Worm (Caenorhabditis elegans) whole organism, L2 larva: Measurements from ENCODE around the gene C08F1.8.
"Not testable (repeated sequence)": the region's sequence is repeated elsewhere in the genome, so short reads cannot be mapped to it uniquely, and the experiment has no call there.

ENCODE experiments used
- F13H6.1 ChIP-seq: sonication (generic microtip); optimal IDR thresholded peaks from 2 replicates; lab custom pipeline; 2016; ENCODE audit warnings: missing genetic modification characterization, missing compliant biosample characterization
- R02D3.7 ChIP-seq: fragments of 150-350 bp; optimal IDR thresholded peaks from 2 replicates; lab custom pipeline; 2014; ENCODE audit warnings: missing biosample characterization, missing genetic modification characterization
- Y55F3AM.14 ChIP-seq: fragments of 200-800 bp; sonication (Bioruptor generic); optimal IDR thresholded peaks from 2 replicates; lab custom pipeline; 2018; ENCODE audit warnings: mild to moderate bottlenecking, missing genetic modification characterization, missing compliant biosample characterization
- ZK546.5 ChIP-seq: sonication (generic microtip); optimal IDR thresholded peaks from 2 replicates; lab custom pipeline; 2017; ENCODE audit warnings: missing biosample characterization, missing genetic modification characterization
- aly-2 ChIP-seq: fragments of 150-350 bp; optimal IDR thresholded peaks from 2 replicates; lab custom pipeline; 2014; ENCODE audit warnings: missing biosample characterization, missing genetic modification characterization
- ama-1 ChIP-seq: fragments of 150-350 bp; optimal IDR thresholded peaks from 2 replicates; lab custom pipeline; 2018; ENCODE audit warnings: inconsistent platforms
- blmp-1 ChIP-seq: sonication (generic microtip); optimal IDR thresholded peaks from 2 replicates; lab custom pipeline; 2017; ENCODE audit warnings: missing genetic modification characterization, mild to moderate bottlenecking, missing compliant biosample characterization, antibody characterized with exemption, moderate library complexity; ENCODE audit not compliant: insufficient read depth
- ceh-16 ChIP-seq: fragments of 150-350 bp; optimal IDR thresholded peaks from 2 replicates; lab custom pipeline; 2014; ENCODE audit warnings: missing biosample characterization, missing genetic modification characterization
- crh-2 ChIP-seq: sonication (generic microtip); optimal IDR thresholded peaks from 2 replicates; lab custom pipeline; 2017; ENCODE audit warnings: missing biosample characterization, missing genetic modification characterization
- dmd-4 ChIP-seq: sonication (generic microtip); optimal IDR thresholded peaks from 2 replicates; lab custom pipeline; 2017; ENCODE audit warnings: missing biosample characterization, missing genetic modification characterization
- egl-27 ChIP-seq: sonication (generic microtip); optimal IDR thresholded peaks from 3 replicates; lab custom pipeline; 2017; ENCODE audit warnings: missing biosample characterization, missing genetic modification reagents, missing genetic modification characterization
- elt-1 ChIP-seq: fragments of 150-350 bp; optimal IDR thresholded peaks from 2 replicates; lab custom pipeline; 2014; ENCODE audit warnings: missing biosample characterization, missing genetic modification characterization
- elt-3 ChIP-seq: sonication (generic microtip); optimal IDR thresholded peaks from 2 replicates; lab custom pipeline; 2017; ENCODE audit warnings: missing biosample characterization, missing genetic modification characterization
- fos-1 ChIP-seq: fragments of 150-350 bp; optimal IDR thresholded peaks from 2 replicates; lab custom pipeline; 2014; ENCODE audit warnings: missing biosample characterization, missing genetic modification characterization
- gmeb-1 ChIP-seq: fragments of 150-350 bp; optimal IDR thresholded peaks from 2 replicates; lab custom pipeline; 2014; ENCODE audit warnings: missing biosample characterization, missing genetic modification characterization
- lin-11 ChIP-seq: fragments of 150-350 bp; sonication (generic microtip); optimal IDR thresholded peaks from 2 replicates; lab custom pipeline; 2014; ENCODE audit warnings: missing biosample characterization, missing genetic modification characterization, inconsistent platforms, mixed read lengths
- lin-13 ChIP-seq: fragments of 150-350 bp; optimal IDR thresholded peaks from 2 replicates; lab custom pipeline; 2014; ENCODE audit warnings: missing biosample characterization, missing genetic modification reagents, missing genetic modification characterization
- lsy-2 ChIP-seq, 2 experiments: fragments of 150-350 bp in 1 of 2; sonication (generic microtip) in 1 of 2; optimal IDR thresholded peaks; 2 replicates each; lab custom pipeline; 2014 to 2017; ENCODE audit warnings: missing biosample characterization in 2 of 2, missing genetic modification characterization in 2 of 2
- mab-5 ChIP-seq: fragments of 150-350 bp; optimal IDR thresholded peaks from 2 replicates; lab custom pipeline; 2014; ENCODE audit warnings: missing biosample characterization, missing genetic modification characterization
- mbf-1 ChIP-seq: sonication (generic microtip); optimal IDR thresholded peaks from 2 replicates; lab custom pipeline; 2017; ENCODE audit warnings: missing biosample characterization, missing genetic modification characterization
- mdl-1 ChIP-seq, 2 experiments: fragments of 150-350 bp in 1 of 2; sonication (generic microtip) in 1 of 2; optimal IDR thresholded peaks; 2 replicates each; lab custom pipeline; 2017; ENCODE audit warnings: missing biosample characterization in 2 of 2, missing genetic modification characterization in 2 of 2
- nhr-11 ChIP-seq: fragments of 150-350 bp; optimal IDR thresholded peaks from 2 replicates; lab custom pipeline; 2014; ENCODE audit warnings: missing biosample characterization, missing genetic modification characterization
- nhr-12 ChIP-seq: fragments of 150-350 bp; optimal IDR thresholded peaks from 2 replicates; lab custom pipeline; 2014; ENCODE audit warnings: missing biosample characterization, missing genetic modification characterization
- nhr-23 ChIP-seq: fragments of 150-350 bp; optimal IDR thresholded peaks from 2 replicates; lab custom pipeline; 2014; ENCODE audit warnings: missing biosample characterization, missing genetic modification reagents, missing genetic modification characterization
- nhr-6 ChIP-seq: fragments of 150-350 bp; optimal IDR thresholded peaks from 2 replicates; lab custom pipeline; 2014; ENCODE audit warnings: missing biosample characterization, missing genetic modification characterization
- nhr-77 ChIP-seq: fragments of 150-350 bp; optimal IDR thresholded peaks from 2 replicates; lab custom pipeline; 2014; ENCODE audit warnings: missing biosample characterization, missing genetic modification characterization
- sem-4 ChIP-seq: fragments of 150-350 bp; optimal IDR thresholded peaks from 2 replicates; lab custom pipeline; 2014; ENCODE audit warnings: missing biosample characterization, missing genetic modification reagents, missing genetic modification characterization
- skn-1 ChIP-seq: sonication (generic microtip); optimal IDR thresholded peaks from 2 replicates; lab custom pipeline; 2017; ENCODE audit warnings: missing biosample characterization, missing genetic modification characterization
- sma-3 ChIP-seq: sonication (generic microtip); optimal IDR thresholded peaks from 2 replicates; lab custom pipeline; 2016; ENCODE audit warnings: missing genetic modification reagents, missing genetic modification characterization, missing compliant biosample characterization
- sma-9 ChIP-seq, 2 experiments: fragments of 150-350 bp in 1 of 2; sonication (generic microtip) in 1 of 2; optimal IDR thresholded peaks; 2 replicates each; lab custom pipeline; 2014 to 2016; ENCODE audit warnings: missing genetic modification characterization in 2 of 2, mild to moderate bottlenecking in 1 of 2, missing biosample characterization in 1 of 2, missing compliant biosample characterization in 1 of 2, missing genetic modification reagents in 1 of 2, moderate library complexity in 1 of 2
- snpc-4 ChIP-seq: fragments of 150-350 bp; optimal IDR thresholded peaks from 2 replicates; lab custom pipeline; 2014; ENCODE audit warnings: missing biosample characterization, missing genetic modification characterization
- unc-39 ChIP-seq: fragments of 150-350 bp; optimal IDR thresholded peaks from 2 replicates; lab custom pipeline; 2014; ENCODE audit warnings: missing biosample characterization, missing genetic modification characterization
- unc-62 ChIP-seq: fragments of 150-350 bp; optimal IDR thresholded peaks from 2 replicates; lab custom pipeline; 2014; ENCODE audit warnings: missing biosample characterization, missing genetic modification reagents, missing genetic modification characterization
- ztf-1 ChIP-seq: fragments of 200-800 bp; sonication (Bioruptor generic); conservative IDR thresholded peaks from 2 replicates; pipeline ENCODE4 v1.3.6; 2022; ENCODE audit warnings: missing genetic modification characterization, missing compliant biosample characterization
- ztf-4 ChIP-seq: fragments of 150-350 bp; optimal IDR thresholded peaks from 2 replicates; lab custom pipeline; 2014; ENCODE audit warnings: missing biosample characterization, missing genetic modification characterization

Gene C08F1.8

ce11 chrII:1784799-1785198, 23.3 kb downstream of the C08F1.8 start, which contains the start of gene C08F1.11:
C08F1.11 (minus strand) TSS chrII:1784899.
- TF ChIP-seq ceh-16 (tag; lab: Kevin White, UChicago) (no peak), ztf-4 (tag; lab: Kevin White, UChicago) (no peak), sma-9 (GFP tag; optimal IDR thresholded peaks at IDR 0.05; lab: Kevin White, UChicago) (no peak), sma-9 (tag; optimal IDR thresholded peaks at IDR 0.05; lab: Kevin White, UChicago) (no peak), lsy-2 (tag; optimal IDR thresholded peaks at IDR 0.05; lab: Kevin White, UChicago) (no peak), aly-2 (tag; lab: Kevin White, UChicago) (no peak), nhr-6 (no peak), gmeb-1 (tag; lab: Kevin White, UChicago) (no peak)

ce11 chrII:1782474-1782873, 25.6 kb downstream of the C08F1.8 start, which contains the start of gene math-4:
math-4 (minus strand) TSS chrII:1782574.
- TF ChIP-seq R02D3.7: no peak
- TF ChIP-seq fos-1 (tag; lab: Kevin White, UChicago): no peak
- no peak for TF ChIP-seq sma-3 (GFP tag; lab: Kevin White, UChicago)
- TF ChIP-seq ztf-1 (GFP tag; lab: Robert Waterston, UW): no peak
- no peak for TF ChIP-seq unc-62 (GFP tag; lab: Kevin White, UChicago)
- TF ChIP-seq F13H6.1 (tag; lab: Kevin White, UChicago): no peak
- TF ChIP-seq nhr-12: no peak
- TF ChIP-seq, all 48 proteins: peak for 0

ce11 chrII:1775234-1775633, 32.9 kb downstream of the C08F1.8 start, which contains the start of gene F36H5.14:
F36H5.14 (plus strand) TSS chrII:1775534.
- TF ChIP-seq nhr-23, mab-5, elt-3 (tag; lab: Kevin White, UChicago): not testable (repeated sequence)

ce11 chrII:1771785-1772184, 36.3 kb downstream of the C08F1.8 start, which contains the start of gene math-3:
math-3 (plus strand) TSS chrII:1772085.
- TF ChIP-seq crh-2 (no peak), lin-13 (GFP tag; lab: Kevin White, UChicago) (no peak), sem-4 (no peak), ZK546.5 (no peak), elt-1 (tag; lab: Kevin White, UChicago) (no peak), blmp-1 (tag; lab: Kevin White, UChicago) (no peak), lin-11 (no peak), Y55F3AM.14 (GFP tag; lab: Kevin White, UChicago) (no peak), R02D3.7 (no peak)

- not testable (repeated sequence) for TF ChIP-seq nhr-12; Y55F3AM.14 (GFP tag; lab: Kevin White, UChicago); ama-1 (lab: Kevin White, UChicago)
Measured at ce11 chrII:1771347-1771746, 36.8 kb downstream of the C08F1.8 start, which contains the start of gene math-26. math-26 (plus strand) TSS chrII:1771647.

- TF ChIP-seq fos-1 (tag; lab: Kevin White, UChicago): peak; percentile 34
Measured at ce11 chrII:1767458-1767857, 40.7 kb downstream of the C08F1.8 start.

- no peak for TF ChIP-seq unc-39
- TF ChIP-seq nhr-77 (tag; lab: Kevin White, UChicago): no peak
- no peak for TF ChIP-seq skn-1 (tag; lab: Kevin White, UChicago)
- no peak for TF ChIP-seq fos-1 (tag; lab: Kevin White, UChicago)
- no peak for TF ChIP-seq dmd-4 (tag; lab: Kevin White, UChicago)
- TF ChIP-seq nhr-11 (tag; lab: Kevin White, UChicago): no peak
- TF ChIP-seq nhr-12: no peak
- no peak for TF ChIP-seq mbf-1 (tag; lab: Kevin White, UChicago)
- TF ChIP-seq mdl-1 (tag; optimal IDR thresholded peaks at IDR 0.05; lab: Kevin White, UChicago): no peak
- TF ChIP-seq sma-9 (GFP tag; optimal IDR thresholded peaks at IDR 0.05; lab: Kevin White, UChicago): no peak
- TF ChIP-seq sma-9 (tag; optimal IDR thresholded peaks at IDR 0.05; lab: Kevin White, UChicago): no peak
- TF ChIP-seq mab-5 (tag; lab: Kevin White, UChicago): no peak
- no peak for TF ChIP-seq egl-27
- TF ChIP-seq snpc-4 (tag; lab: Kevin White, UChicago): no peak
Measured at ce11 chrII:1766715-1767114, 41.4 kb downstream of the C08F1.8 start.
